Worm (Caenorhabditis elegans) whole organism, L1 larva: ENCODE measurements around the gene ZK673.5.

Experiments used
- C16A3.4 ChIP-seq: fragments of 150-350 bp; optimal IDR thresholded peaks from 2 replicates; lab custom pipeline; 2014; ENCODE audit warnings: missing biosample characterization, missing genetic modification characterization
- C34B4.2 ChIP-seq: sonication (generic microtip); optimal IDR thresholded peaks from 2 replicates; lab custom pipeline; 2017; ENCODE audit warnings: mild to moderate bottlenecking, missing genetic modification characterization, missing compliant biosample characterization
- F16B12.6 ChIP-seq: fragments of 150-350 bp; optimal IDR thresholded peaks from 2 replicates; lab custom pipeline; 2014; ENCODE audit warnings: missing biosample characterization, missing genetic modification characterization
- aha-1 ChIP-seq: fragments of 150-350 bp; optimal IDR thresholded peaks from 2 replicates; lab custom pipeline; 2014; ENCODE audit warnings: missing biosample characterization, missing genetic modification characterization
- alr-1 ChIP-seq: fragments of 200-800 bp; sonication (Bioruptor generic); optimal IDR thresholded peaks from 2 replicates; lab custom pipeline; 2018; ENCODE audit warnings: borderline replicate concordance, mild to moderate bottlenecking, missing genetic modification characterization, missing compliant biosample characterization
- blmp-1 ChIP-seq: fragments of 150-350 bp; optimal IDR thresholded peaks from 2 replicates; lab custom pipeline; 2014; ENCODE audit warnings: missing biosample characterization, missing genetic modification characterization
- ceh-82 ChIP-seq, 3 experiments: fragments of 150-350 bp in 1 of 3; sonication (generic microtip) in 2 of 3; optimal IDR thresholded peaks; 2 replicates each; lab custom pipeline; 2014 to 2017; ENCODE audit warnings: missing biosample characterization in 3 of 3, missing genetic modification characterization in 3 of 3
- ceh-88 ChIP-seq: fragments of 200-800 bp; sonication (Bioruptor generic); IDR thresholded peaks from 2 replicates; pipeline ENCODE4 v1.3.6; 2022; ENCODE audit warnings: missing genetic modification characterization, missing compliant biosample characterization
- dpl-1 ChIP-seq, 3 experiments: fragments of 150-350 bp in 2 of 3; sonication (generic microtip) in 1 of 3; optimal IDR thresholded peaks; 2 replicates each; lab custom pipeline; 2014 to 2017; ENCODE audit warnings: missing biosample characterization in 3 of 3, missing genetic modification characterization in 3 of 3, missing genetic modification reagents in 3 of 3
- dsc-1 ChIP-seq: sonication (generic microtip); optimal IDR thresholded peaks from 2 replicates; lab custom pipeline; 2016; ENCODE audit warnings: mild to moderate bottlenecking, missing genetic modification characterization, missing compliant biosample characterization
- efl-1 ChIP-seq, 4 experiments: fragments of 150-350 bp; optimal IDR thresholded peaks in 3 of 4; peaks in 1 of 4; 1 replicate in 1 of 4; 2 replicates in 3 of 4; lab custom pipeline; 2014; ENCODE audit warnings: missing biosample characterization in 2 of 4, missing genetic modification characterization in 2 of 4, missing genetic modification reagents in 2 of 4
- fkh-8 ChIP-seq: sonication (generic microtip); optimal IDR thresholded peaks from 2 replicates; lab custom pipeline; 2016; ENCODE audit warnings: mild to moderate bottlenecking, missing genetic modification characterization, missing compliant biosample characterization
- fos-1 ChIP-seq: fragments of 150-350 bp; optimal IDR thresholded peaks from 2 replicates; lab custom pipeline; 2014; ENCODE audit warnings: missing biosample characterization, missing genetic modification characterization
- grh-1 ChIP-seq: fragments of 200-800 bp; sonication (Bioruptor generic); IDR thresholded peaks from 2 replicates; pipeline ENCODE4 v1.3.6; 2022; ENCODE audit warnings: missing genetic modification reagents, missing genetic modification characterization, missing compliant biosample characterization
- hlh-17 ChIP-seq: fragments of 200-800 bp; sonication (Bioruptor generic); optimal IDR thresholded peaks from 2 replicates; lab custom pipeline; 2018; ENCODE audit warnings: missing genetic modification characterization, mild to moderate bottlenecking, missing compliant biosample characterization, moderate library complexity, borderline replicate concordance
- hpl-2 ChIP-seq: fragments of 150-350 bp; optimal IDR thresholded peaks from 2 replicates; lab custom pipeline; 2014; ENCODE audit warnings: missing biosample characterization, missing genetic modification reagents, missing genetic modification characterization
- lin-13 ChIP-seq: fragments of 150-350 bp; optimal IDR thresholded peaks from 2 replicates; lab custom pipeline; 2014; ENCODE audit warnings: missing biosample characterization, missing genetic modification reagents, missing genetic modification characterization
- lin-14 ChIP-seq: fragments of 200-800 bp; sonication (Bioruptor generic); optimal IDR thresholded peaks from 2 replicates; lab custom pipeline; 2018; ENCODE audit warnings: mild to moderate bottlenecking, missing genetic modification characterization, moderate library complexity, missing compliant biosample characterization
- lin-35 ChIP-seq, 2 experiments: fragments of 150-350 bp; optimal IDR thresholded peaks; 2 replicates each; lab custom pipeline; 2014; ENCODE audit warnings: missing biosample characterization in 2 of 2, missing genetic modification characterization in 2 of 2, missing genetic modification reagents in 2 of 2
- mab-9 ChIP-seq: fragments of 200-800 bp; sonication (Bioruptor generic); IDR thresholded peaks from 2 replicates; pipeline ENCODE4 v1.3.6; 2022; ENCODE audit warnings: missing genetic modification reagents, missing genetic modification characterization, missing compliant biosample characterization
- mdl-1 ChIP-seq, 2 experiments: fragments of 150-350 bp; optimal IDR thresholded peaks; 2 replicates each; lab custom pipeline; 2014 to 2017; ENCODE audit warnings: missing biosample characterization in 2 of 2, missing genetic modification characterization in 2 of 2, inconsistent platforms in 1 of 2
- mef-2 ChIP-seq: fragments of 150-350 bp; optimal IDR thresholded peaks from 2 replicates; lab custom pipeline; 2014; ENCODE audit warnings: missing biosample characterization, missing genetic modification characterization
- mep-1 ChIP-seq: fragments of 150-350 bp; optimal IDR thresholded peaks from 2 replicates; lab custom pipeline; 2014; ENCODE audit warnings: missing biosample characterization, missing genetic modification characterization
- nhr-11 ChIP-seq: fragments of 150-350 bp; optimal IDR thresholded peaks from 2 replicates; lab custom pipeline; 2014; ENCODE audit warnings: missing biosample characterization, missing genetic modification characterization
- nhr-12 ChIP-seq: sonication (generic microtip); optimal IDR thresholded peaks from 2 replicates; lab custom pipeline; 2017; ENCODE audit warnings: missing biosample characterization, missing genetic modification characterization
- nhr-19 ChIP-seq: fragments of 200-800 bp; sonication (Bioruptor generic); conservative IDR thresholded peaks from 2 replicates; pipeline ENCODE4 v1.3.6; 2022; ENCODE audit warnings: missing genetic modification characterization, missing compliant biosample characterization
- nhr-20 ChIP-seq: sonication (generic microtip); optimal IDR thresholded peaks from 2 replicates; lab custom pipeline; 2016; ENCODE audit warnings: mild to moderate bottlenecking, missing genetic modification characterization, missing compliant biosample characterization
- nhr-47 ChIP-seq: sonication (generic microtip); optimal IDR thresholded peaks from 2 replicates; lab custom pipeline; 2016; ENCODE audit warnings: mild to moderate bottlenecking, missing genetic modification characterization, moderate library complexity, missing compliant biosample characterization
- nhr-77 ChIP-seq: fragments of 150-350 bp; optimal IDR thresholded peaks from 2 replicates; lab custom pipeline; 2014; ENCODE audit warnings: missing biosample characterization, missing genetic modification characterization
- nhr-85 ChIP-seq: sonication (generic microtip); peaks from one replicate; lab custom pipeline; 2016; ENCODE audit warnings: missing genetic modification characterization, inconsistent platforms, missing compliant biosample characterization
- rnt-1 ChIP-seq: sonication (generic microtip); optimal IDR thresholded peaks from 2 replicates; lab custom pipeline; 2016; ENCODE audit warnings: mild to moderate bottlenecking, missing genetic modification characterization, moderate library complexity, missing compliant biosample characterization
- skn-1 ChIP-seq: fragments of 150-350 bp; optimal IDR thresholded peaks from 2 replicates; lab custom pipeline; 2014; ENCODE audit warnings: missing biosample characterization, missing genetic modification characterization
- snu-23 ChIP-seq: sonication (generic microtip); optimal IDR thresholded peaks from 2 replicates; lab custom pipeline; 2016; ENCODE audit warnings: missing genetic modification characterization, missing compliant biosample characterization
- unc-130 ChIP-seq: fragments of 150-350 bp; optimal IDR thresholded peaks from 2 replicates; lab custom pipeline; 2017; ENCODE audit warnings: missing biosample characterization, missing genetic modification characterization, inconsistent platforms
- unc-30 ChIP-seq: sonication (generic microtip); optimal IDR thresholded peaks from 2 replicates; lab custom pipeline; 2017; ENCODE audit warnings: missing biosample characterization, missing genetic modification characterization
- vab-15 ChIP-seq: sonication (generic microtip); optimal IDR thresholded peaks from 2 replicates; lab custom pipeline; 2017; ENCODE audit warnings: missing genotype, mild to moderate bottlenecking, missing genetic modification characterization, missing compliant biosample characterization
- zip-4 ChIP-seq: fragments of 200-800 bp; sonication (Bioruptor generic); optimal IDR thresholded peaks from 2 replicates; lab custom pipeline; 2018; ENCODE audit warnings: mild to moderate bottlenecking, missing genetic modification characterization, moderate library complexity, missing compliant biosample characterization
- ztf-11 ChIP-seq, 2 experiments: sonication (generic microtip); optimal IDR thresholded peaks; 2 replicates each; lab custom pipeline; 2016 to 2017; ENCODE audit warnings: missing genetic modification characterization in 2 of 2, missing biosample characterization in 1 of 2, missing compliant biosample characterization in 1 of 2

The ZK673.5 gene

ce11 chrII:10444971-10445707 lies 16.2 kb upstream of the ZK673.5 start (continued):
- TF ChIP-seq nhr-47 (tag; lab: Kevin White, UChicago), result no peak
- TF ChIP-seq mdl-1 (tag; optimal IDR thresholded peaks at IDR 0.05; lab: Kevin White, UChicago), result peak in 1 of 2 experiments; percentile 2
- TF ChIP-seq C34B4.2, result no peak
- TF ChIP-seq lin-13, result no peak
- peak; percentile 1 for TF ChIP-seq C16A3.4
- no peak for TF ChIP-seq ceh-88
- no peak for TF ChIP-seq hpl-2
- no peak for TF ChIP-seq fos-1
- no peak for TF ChIP-seq hlh-17 (GFP tag; lab: Kevin White, UChicago)
- TF ChIP-seq dsc-1, result no peak
- no peak for TF ChIP-seq grh-1
- peak; percentile 40 for TF ChIP-seq nhr-19 (GFP tag; lab: Robert Waterston, UW)
- TF ChIP-seq nhr-85, result no peak
- TF ChIP-seq mab-9 (GFP tag; lab: Robert Waterston, UW), result no peak

- TF ChIP-seq vab-15 (tag; lab: Kevin White, UChicago) (no peak), alr-1 (tag; lab: Kevin White, UChicago) (no peak), nhr-11 (tag; lab: Kevin White, UChicago) (peak; percentile 34), efl-1 (optimal IDR thresholded peaks at IDR 0.05; lab: Kevin White, UChicago) (peak in 1 of 2 experiments; percentile 27), efl-1 (GFP tag; optimal IDR thresholded peaks at IDR 0.05 in 1 of 2; lab: Kevin White, UChicago) (peak in 1 of 2 experiments; percentile 84), ztf-11 (tag; optimal IDR thresholded peaks at IDR 0.05; lab: Kevin White, UChicago) (no peak), F16B12.6 (tag; lab: Kevin White, UChicago) (peak; percentile 9), zip-4 (GFP tag; lab: Kevin White, UChicago) (peak; percentile 28), unc-130 (tag; lab: Kevin White, UChicago) (peak; percentile 52), ceh-82 (tag; optimal IDR thresholded peaks at IDR 0.05; lab: Kevin White, UChicago) (peak in 2 of 3 experiments; percentile 3 to 73), nhr-85 (no peak), nhr-19 (GFP tag; lab: Robert Waterston, UW) (no peak), nhr-20 (tag; lab: Kevin White, UChicago) (peak; percentile 35), mef-2 (no peak), lin-13 (peak; percentile 29), unc-30 (tag; lab: Kevin White, UChicago) (no peak), mdl-1 (tag; optimal IDR thresholded peaks at IDR 0.05; lab: Kevin White, UChicago) (peak in 1 of 2 experiments; percentile 52), C16A3.4 (no peak), dpl-1 (GFP tag; optimal IDR thresholded peaks at IDR 0.05; lab: Kevin White, UChicago) (peak in 2 of 3 experiments; percentile 19 to 32), aha-1 (tag; lab: Kevin White, UChicago) (no peak), rnt-1 (tag; lab: Kevin White, UChicago) (peak; percentile 36), snu-23 (GFP tag; lab: Kevin White, UChicago) (no peak), lin-35 (GFP tag; optimal IDR thresholded peaks at IDR 0.05; lab: Kevin White, UChicago) (peak; percentile 1 to 23), ceh-88 (no peak), blmp-1 (tag; lab: Kevin White, UChicago) (peak; percentile 23), hpl-2 (no peak), fkh-8 (tag; lab: Kevin White, UChicago) (peak; percentile 13), hlh-17 (GFP tag; lab: Kevin White, UChicago) (no peak), skn-1 (peak; percentile 53), nhr-77 (tag; lab: Kevin White, UChicago) (no peak), nhr-12 (tag; lab: Kevin White, UChicago) (no peak), mep-1 (tag; lab: Kevin White, UChicago) (peak; percentile 9), lin-14 (GFP tag; lab: Kevin White, UChicago) (peak; percentile 73)
- TF ChIP-seq, all 84 proteins: peak for 17
These were observed 15.6 kb upstream of the ZK673.5 start for ce11 chrII:10445738-10446137.
